Worm (Caenorhabditis elegans): ENCODE results near the gene cyp-13A8.

Gene cyp-13A8

ce11 chrII:9807519-9807972, at the start of gene cyp-13A8:
Gene cyp-13A8, minus strand, starts transcription at chrII:9807569.
- no peak for TF ChIP-seq unc-3 (GFP tag; conservative IDR thresholded peaks at IDR 0.05)
- TF ChIP-seq unc-3 (tag; optimal IDR thresholded peaks at IDR 0.05) = no peak
- no peak for TF ChIP-seq ceh-24 (tag; optimal IDR thresholded peaks at IDR 0.05)
- no peak for TF ChIP-seq ceh-14 (tag; optimal IDR thresholded peaks at IDR 0.05)
- peak; percentile 32 for TF ChIP-seq elt-2 (tag; optimal IDR thresholded peaks at IDR 0.05)
- TF ChIP-seq dmd-4 (tag; optimal IDR thresholded peaks at IDR 0.05; ENCODE audit: borderline replicate concordance) = no peak

- TF ChIP-seq unc-42 (tag; optimal IDR thresholded peaks at IDR 0.05) (no peak), pha-4 (tag; optimal IDR thresholded peaks at IDR 0.05) (no peak), pha-2 (tag; optimal IDR thresholded peaks at IDR 0.05) (no peak), ceh-18 (tag; optimal IDR thresholded peaks at IDR 0.05) (no peak), madf-2 (tag; optimal IDR thresholded peaks at IDR 0.05) (no peak), tbx-7 (tag; optimal IDR thresholded peaks at IDR 0.05) (no peak), fkh-6 (tag; optimal IDR thresholded peaks at IDR 0.05) (no peak), sox-2 (GFP tag; IDR thresholded peaks at IDR 0.05) (no peak), hlh-15 (tag; optimal IDR thresholded peaks at IDR 0.05) (no peak), ceh-6 (GFP tag; optimal IDR thresholded peaks at IDR 0.05) (no peak), ceh-19 (GFP tag; optimal IDR thresholded peaks at IDR 0.05) (no peak), ceh-45 (GFP tag; IDR thresholded peaks at IDR 0.05) (no peak), F13H6.1 (tag; optimal IDR thresholded peaks at IDR 0.05) (no peak), elt-2 (tag; optimal IDR thresholded peaks at IDR 0.05) (no peak), ttx-3 (tag; optimal IDR thresholded peaks at IDR 0.05) (no peak), pax-1 (tag; optimal IDR thresholded peaks at IDR 0.05) (no peak), C08G9.2 (tag; optimal IDR thresholded peaks at IDR 0.05) (no peak), lim-6 (tag; optimal IDR thresholded peaks at IDR 0.05) (no peak), hlh-6 (tag; optimal IDR thresholded peaks at IDR 0.05) (no peak), dve-1 (tag; optimal IDR thresholded peaks at IDR 0.05) (no peak)
Observed at ce11 chrII:9855620-9856019, 48.3 kb upstream of the cyp-13A8 start, which contains the start of gene chil-4. Gene chil-4, minus strand, starts transcription at chrII:9855720.

ce11 chrII:9850945-9851344, 43.6 kb upstream of the cyp-13A8 start, which contains the start of gene ZK938.10:
Gene ZK938.10, minus strand, starts transcription at chrII:9851045.
- no peak for TF ChIP-seq hlh-6 (tag; optimal IDR thresholded peaks at IDR 0.05)
- TF ChIP-seq pros-1 (tag; optimal IDR thresholded peaks at IDR 0.05) = no peak
- TF ChIP-seq pha-2 (tag; optimal IDR thresholded peaks at IDR 0.05) = no peak
- TF ChIP-seq elt-4 (tag; optimal IDR thresholded peaks at IDR 0.05) = no peak
- TF ChIP-seq tbx-7 (tag; optimal IDR thresholded peaks at IDR 0.05) = no peak
- no peak for TF ChIP-seq ceh-6 (GFP tag; optimal IDR thresholded peaks at IDR 0.05)
- no peak for TF ChIP-seq dve-1 (tag; optimal IDR thresholded peaks at IDR 0.05)
- no peak for TF ChIP-seq ceh-31 (tag; optimal IDR thresholded peaks at IDR 0.05)
- TF ChIP-seq C38D4.7 (GFP tag; optimal IDR thresholded peaks at IDR 0.05) = no peak
- no peak for TF ChIP-seq unc-55 (GFP tag; optimal IDR thresholded peaks at IDR 0.05)
- TF ChIP-seq ztf-16 (tag; optimal IDR thresholded peaks at IDR 0.05) = no peak
- no peak for TF ChIP-seq fkh-10 (GFP tag; optimal IDR thresholded peaks at IDR 0.05)
- TF ChIP-seq npax-4 (tag; optimal IDR thresholded peaks at IDR 0.05) = no peak

ce11 chrII:9849497-9849896, 42.1 kb upstream of the cyp-13A8 start, which contains the start of gene old-2:
Gene old-2, minus strand, starts transcription at chrII:9849597.
- TF ChIP-seq unc-42 (tag; optimal IDR thresholded peaks at IDR 0.05) = no peak
- TF ChIP-seq K02D7.2 (tag; optimal IDR thresholded peaks at IDR 0.05) = no peak
- no peak for TF ChIP-seq ztf-16 (tag; optimal IDR thresholded peaks at IDR 0.05)
- TF ChIP-seq mec-3 (tag; optimal IDR thresholded peaks at IDR 0.05; ENCODE audit: borderline replicate concordance) = no peak
- no peak for TF ChIP-seq unc-55 (GFP tag; optimal IDR thresholded peaks at IDR 0.05)
- TF ChIP-seq hlh-30 (tag; optimal IDR thresholded peaks at IDR 0.05; ENCODE audit: insufficient read depth) = no peak
- TF ChIP-seq pat-9 (tag; optimal IDR thresholded peaks at IDR 0.05) = no peak
- TF ChIP-seq fkh-10 (GFP tag; optimal IDR thresholded peaks at IDR 0.05) = no peak
- no peak for TF ChIP-seq sox-2 (GFP tag; IDR thresholded peaks at IDR 0.05)
- no peak for TF ChIP-seq C08G9.2 (tag; optimal IDR thresholded peaks at IDR 0.05)
- no peak for TF ChIP-seq zip-5 (tag; optimal IDR thresholded peaks at IDR 0.05)
- TF ChIP-seq sdc-2 (tag; optimal IDR thresholded peaks at IDR 0.05) = no peak
- no peak for TF ChIP-seq ceh-30 (tag; optimal IDR thresholded peaks at IDR 0.05)
- TF ChIP-seq ceh-45 (GFP tag; IDR thresholded peaks at IDR 0.05) = no peak
- TF ChIP-seq hlh-15 (tag; optimal IDR thresholded peaks at IDR 0.05) = no peak
- TF ChIP-seq lim-6 (tag; optimal IDR thresholded peaks at IDR 0.05) = no peak
